Worm (Caenorhabditis elegans) whole organism, midembryonic: ENCODE results near the gene Y62H9A.15.

Experiments used
- T22C8.4 ChIP-seq: fragments of 200-800 bp; sonication (Bioruptor generic); IDR thresholded peaks from 2 replicates; pipeline ENCODE4 v1.3.6; 2022; ENCODE audit warnings: missing genetic modification characterization, missing compliant biosample characterization
- cog-1 ChIP-seq: sonication (generic microtip); optimal IDR thresholded peaks from 2 replicates; lab custom pipeline; 2016; ENCODE audit warnings: missing genetic modification characterization, missing compliant biosample characterization
- flt-1 ChIP-seq: fragments of 200-800 bp; sonication (Bioruptor generic); IDR thresholded peaks from 2 replicates; pipeline ENCODE4 v1.3.6; 2022; ENCODE audit warnings: missing genetic modification characterization, missing compliant biosample characterization
- klf-2 ChIP-seq: fragments of 200-800 bp; sonication (Bioruptor generic); conservative IDR thresholded peaks from 2 replicates; pipeline ENCODE4 v1.3.6; 2022; ENCODE audit warnings: missing genetic modification reagents, missing genetic modification characterization, missing compliant biosample characterization
- med-1 ChIP-seq: sonication (generic microtip); optimal IDR thresholded peaks from 2 replicates; lab custom pipeline; 2017; ENCODE audit warnings: missing genetic modification characterization, mild to moderate bottlenecking, missing compliant biosample characterization, antibody characterized with exemption, missing genetic modification reagents; ENCODE audit not compliant: insufficient read depth
- ref-1 ChIP-seq: fragments of 200-800 bp; sonication (Bioruptor generic); conservative IDR thresholded peaks from 2 replicates; pipeline ENCODE4 v1.3.6; 2022; ENCODE audit warnings: missing genetic modification reagents, missing genetic modification characterization, missing compliant biosample characterization
- tab-1 ChIP-seq: fragments of 200-800 bp; sonication (Bioruptor generic); IDR thresholded peaks from 2 replicates; pipeline ENCODE4 v1.3.6; 2022; ENCODE audit warnings: missing genetic modification characterization, missing compliant biosample characterization
- ztf-23 ChIP-seq: fragments of 200-800 bp; sonication (Bioruptor generic); IDR thresholded peaks from 2 replicates; pipeline ENCODE4 v1.3.6; 2022; ENCODE audit warnings: missing genetic modification reagents, missing genetic modification characterization, missing compliant biosample characterization
- ztf-29 ChIP-seq: fragments of 200-800 bp; sonication (Bioruptor generic); IDR thresholded peaks from 2 replicates; pipeline ENCODE4 v1.3.6; 2022; ENCODE audit warnings: missing genetic modification reagents, missing genetic modification characterization, missing compliant biosample characterization

The Y62H9A.15 gene

ce11 chrX:11913824-11914223, 3.9 kb upstream of the Y62H9A.15 start, which contains the start of gene Y62H9A.12:
Gene Y62H9A.12, plus strand, starts transcription at chrX:11914124.
- no peak for TF ChIP-seq cog-1
- TF ChIP-seq ref-1 (GFP tag; lab: Robert Waterston, UW), result no peak
- no peak for TF ChIP-seq klf-2
- no peak for TF ChIP-seq ztf-29 (GFP tag; lab: Robert Waterston, UW)
- TF ChIP-seq med-1 (GFP tag; lab: Kevin White, UChicago), result no peak
- no peak for TF ChIP-seq ztf-23
- TF ChIP-seq T22C8.4, result no peak
- no peak for TF ChIP-seq tab-1
- TF ChIP-seq flt-1, result no peak

- TF ChIP-seq flt-1 (no peak), tab-1 (no peak), ztf-23 (no peak), cog-1 (no peak), ztf-29 (GFP tag; lab: Robert Waterston, UW) (no peak), T22C8.4 (no peak), med-1 (GFP tag; lab: Kevin White, UChicago) (no peak), klf-2 (no peak), ref-1 (GFP tag; lab: Robert Waterston, UW) (no peak)
Measured at ce11 chrX:11909168-11909567, 777 bp downstream of the Y62H9A.15 start.

- TF ChIP-seq T22C8.4 (no peak), ref-1 (GFP tag; lab: Robert Waterston, UW) (no peak), ztf-23 (no peak), ztf-29 (GFP tag; lab: Robert Waterston, UW) (no peak), klf-2 (no peak), tab-1 (no peak), flt-1 (no peak), med-1 (GFP tag; lab: Kevin White, UChicago) (no peak), cog-1 (no peak)
Measured at ce11 chrX:11908226-11908625, 1.7 kb downstream of the Y62H9A.15 start.

- TF ChIP-seq T22C8.4 (no peak), flt-1 (no peak), ztf-23 (no peak), cog-1 (no peak), ref-1 (GFP tag; lab: Robert Waterston, UW) (no peak), med-1 (GFP tag; lab: Kevin White, UChicago) (no peak)
Measured at ce11 chrX:11907263-11907662, 2.7 kb downstream of the Y62H9A.15 start, which contains the start of gene Y62H9A.11. Gene Y62H9A.11, minus strand, starts transcription at chrX:11907363.

ce11 chrX:11906626-11907025, 3.3 kb downstream of the Y62H9A.15 start:
- TF ChIP-seq flt-1, result no peak

- TF ChIP-seq med-1 (GFP tag; lab: Kevin White, UChicago), result no peak
- no peak for TF ChIP-seq flt-1
- TF ChIP-seq ref-1 (GFP tag; lab: Robert Waterston, UW), result no peak
- no peak for TF ChIP-seq klf-2
- TF ChIP-seq T22C8.4, result no peak
- TF ChIP-seq ztf-23, result no peak
- TF ChIP-seq cog-1, result no peak
- TF ChIP-seq tab-1, result no peak
Measured at ce11 chrX:11902661-11903060, 7.3 kb downstream of the Y62H9A.15 start, which contains the start of gene Y62H9A.10. Gene Y62H9A.10, minus strand, starts transcription at chrX:11902761.

ce11 chrX:11899031-11899430, 10.9 kb downstream of the Y62H9A.15 start:
- TF ChIP-seq ztf-23 (no peak), ztf-29 (GFP tag; lab: Robert Waterston, UW) (no peak), T22C8.4 (no peak; the same call in none of the 2 replicates), klf-2 (no peak), flt-1 (no peak), med-1 (GFP tag; lab: Kevin White, UChicago) (no peak), tab-1 (no peak), ref-1 (GFP tag; lab: Robert Waterston, UW) (no peak), cog-1 (no peak)

ce11 chrX:11898040-11898439, 11.9 kb downstream of the Y62H9A.15 start, which contains the start of gene Y62H9A.9:
Gene Y62H9A.9, minus strand, starts transcription at chrX:11898140.
- TF ChIP-seq cog-1, result no peak
- TF ChIP-seq ztf-23, result no peak
- no peak for TF ChIP-seq ztf-29 (GFP tag; lab: Robert Waterston, UW)
- no peak for TF ChIP-seq med-1 (GFP tag; lab: Kevin White, UChicago)
- TF ChIP-seq T22C8.4, result no peak

- no peak for TF ChIP-seq ztf-23
- no peak for TF ChIP-seq flt-1
- TF ChIP-seq ztf-29 (GFP tag; lab: Robert Waterston, UW), result no peak
- TF ChIP-seq tab-1, result no peak
- TF ChIP-seq klf-2, result no peak
- no peak for TF ChIP-seq T22C8.4
- no peak for TF ChIP-seq med-1 (GFP tag; lab: Kevin White, UChicago)
- TF ChIP-seq cog-1, result no peak
- TF ChIP-seq ref-1 (GFP tag; lab: Robert Waterston, UW), result no peak
Measured at ce11 chrX:11896708-11897107, 13.2 kb downstream of the Y62H9A.15 start.

- no peak for TF ChIP-seq ztf-23
- no peak for TF ChIP-seq flt-1
- no peak for TF ChIP-seq tab-1
- no peak for TF ChIP-seq ref-1 (GFP tag; lab: Robert Waterston, UW)
Measured at ce11 chrX:11892328-11892727, 17.6 kb downstream of the Y62H9A.15 start, which contains the start of gene Y62H9A.8. Gene Y62H9A.8, minus strand, starts transcription at chrX:11892428.

- TF ChIP-seq flt-1 (no peak), med-1 (GFP tag; lab: Kevin White, UChicago) (no peak), klf-2 (no peak), ref-1 (GFP tag; lab: Robert Waterston, UW) (no peak), ztf-29 (GFP tag; lab: Robert Waterston, UW) (no peak), T22C8.4 (no peak), tab-1 (no peak), ztf-23 (no peak)
Measured at ce11 chrX:11885577-11885976, 24.4 kb downstream of the Y62H9A.15 start, which contains the start of gene Y62H9A.7. Gene Y62H9A.7, minus strand, starts transcription at chrX:11885677.
